Fruit fly (Drosophila melanogaster) whole organism, adult: ENCODE measurements around the gene Sdr.

ENCODE experiments used
- CG11617 ChIP-seq: fragments of 200-800 bp; sonication (Bioruptor generic); optimal IDR thresholded peaks from 2 replicates; lab custom pipeline; 2017; ENCODE audit warnings: mild to moderate bottlenecking, missing biosample characterization, missing genetic modification reagents, missing genetic modification characterization
- CG1620 ChIP-seq: fragments of 200-800 bp; sonication (Bioruptor generic); optimal IDR thresholded peaks from 2 replicates; lab custom pipeline; 2016; ENCODE audit warnings: missing biosample characterization, missing genetic modification characterization
- Hr96 ChIP-seq: fragments of 200-800 bp; sonication (Bioruptor generic); optimal IDR thresholded peaks from 2 replicates; lab custom pipeline; 2016; ENCODE audit warnings: missing biosample characterization, missing genetic modification characterization
- bab1 ChIP-seq: fragments of 200-800 bp; sonication (Bioruptor generic); optimal IDR thresholded peaks from 3 replicates; lab custom pipeline; 2019; ENCODE audit warnings: missing biosample characterization, mild to moderate bottlenecking, missing genetic modification characterization, moderate library complexity
- cnc ChIP-seq, 2 experiments: fragments of >200 bp; optimal IDR thresholded peaks; 2 replicates each; lab custom pipeline; 2017
- kay ChIP-seq: fragments of 200-800 bp; sonication (Bioruptor generic); peaks from one replicate; lab custom pipeline; 2016; ENCODE audit warnings: missing biosample characterization, missing genetic modification characterization, borderline replicate concordance
- ovo ChIP-seq: fragments of 200-800 bp; sonication (Bioruptor generic); optimal IDR thresholded peaks from 2 replicates; lab custom pipeline; 2016; ENCODE audit warnings: missing biosample characterization, missing genetic modification characterization

DNA sequence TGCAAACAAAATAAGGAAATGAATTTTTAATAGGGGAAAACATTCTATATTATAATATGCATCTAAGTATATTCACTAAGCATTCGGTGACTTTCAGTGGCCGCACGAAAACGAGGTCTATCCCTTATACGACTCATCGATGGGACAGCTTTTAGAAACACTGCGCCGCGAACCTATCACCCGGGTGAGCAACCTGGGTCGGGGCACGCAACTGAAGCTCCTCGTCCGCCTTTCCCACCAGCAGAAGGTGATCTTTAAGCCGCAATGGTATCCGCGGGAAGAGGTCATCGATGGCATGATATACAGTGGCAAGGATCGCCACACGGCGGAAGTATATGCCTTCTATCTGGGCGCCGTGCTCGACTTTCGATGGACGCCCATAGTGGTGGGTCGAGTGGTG lies 37.6 kb upstream of the Sdr start:
- TF ChIP-seq cnc (optimal IDR thresholded peaks at IDR 0.05; lab: Kevin White, UChicago) (no peak), Hr96 (GFP tag; lab: Kevin White, UChicago) (no peak), kay (GFP tag; lab: Kevin White, UChicago) (no peak), ovo (GFP tag; lab: Kevin White, UChicago) (no peak), CG1620 (GFP tag; lab: Kevin White, UChicago) (no peak), bab1 (GFP tag; lab: Kevin White, UChicago) (no peak), CG11617 (GFP tag; lab: Kevin White, UChicago) (no peak)
